Comparison of ENCODE assay signal across 3 fruit fly cellular contexts in the genomic region with DNA sequence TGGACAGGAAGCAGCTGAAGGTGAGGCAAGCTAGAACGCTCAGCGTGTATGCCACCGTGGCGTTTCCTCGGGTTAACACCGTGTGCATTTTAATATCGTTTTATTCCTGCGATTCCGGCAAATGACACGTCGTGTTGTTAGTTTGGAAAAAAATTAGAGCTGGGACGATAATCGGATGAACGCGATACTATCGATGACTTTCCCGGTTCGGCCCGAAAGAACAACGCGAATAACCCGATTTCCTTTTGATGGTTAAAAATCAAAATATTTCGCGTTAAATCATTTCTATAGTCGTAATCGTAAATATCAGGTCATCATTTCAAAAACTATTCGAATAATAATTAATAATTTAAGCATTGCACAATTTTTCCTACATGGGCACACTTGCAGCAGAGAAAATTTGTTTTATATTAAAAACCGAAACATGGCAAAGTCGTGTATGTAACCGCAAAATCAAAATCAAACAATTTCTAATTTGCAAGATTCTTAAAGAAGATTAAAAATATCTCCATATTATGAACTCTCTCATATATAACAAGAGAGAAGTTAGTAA.
TF ChIP-seq lines count a peak whose summit lies in the region.

A gene (minus strand): TSS at position 166 of the 553 bp plus-strand sequence.

- TF ChIP-seq CTCF in whole organism, embryonic (GFP tag; optimal IDR thresholded peaks at IDR 0.05; lab: Kevin White, UChicago): no peak

TF ChIP-seq in whole organism, embryonic, 481 proteins besides CTCF, POLR2A, EP300 and RAD21 (continues in another document):
- TF ChIP-seq Ets97D (GFP tag; optimal IDR thresholded peaks at IDR 0.05; lab: Kevin White, UChicago) (no peak), sd (tag; optimal IDR thresholded peaks at IDR 0.05; lab: Kevin White, UChicago) (no peak), tna (GFP tag; IDR thresholded peaks at IDR 0.05; lab: Robert Waterston, UW; ENCODE audit: partially characterized antibody) (peak; percentile 87), btn (GFP tag; optimal IDR thresholded peaks at IDR 0.05; lab: Kevin White, UChicago) (no peak), ems (GFP tag; optimal IDR thresholded peaks at IDR 0.05; lab: Kevin White, UChicago) (no peak), pum (GFP tag; optimal IDR thresholded peaks at IDR 0.05; lab: Kevin White, UChicago) (no peak), jigr1 (GFP tag; IDR thresholded peaks at IDR 0.05; lab: Robert Waterston, UW) (no peak), Ravus (GFP tag; IDR thresholded peaks at IDR 0.05; lab: Robert Waterston, UW) (no peak), CG3163 (GFP tag; optimal IDR thresholded peaks at IDR 0.05; lab: Kevin White, UChicago) (no peak), jing (GFP tag; optimal IDR thresholded peaks at IDR 0.05; lab: Kevin White, UChicago) (no peak), trem (tag; optimal IDR thresholded peaks at IDR 0.05; lab: Kevin White, UChicago) (peak; percentile 9), CG11560 (tag; IDR thresholded peaks at IDR 0.05; lab: Robert Waterston, UW) (no peak), zen2 (GFP tag; IDR thresholded peaks at IDR 0.05; lab: Robert Waterston, UW; ENCODE audit: partially characterized antibody) (peak; percentile 92), lilli (GFP tag; optimal IDR thresholded peaks at IDR 0.05; lab: Kevin White, UChicago) (no peak), Adf1 (GFP tag; IDR thresholded peaks at IDR 0.05; lab: Robert Waterston, UW) (no peak), Six4 (GFP tag; optimal IDR thresholded peaks at IDR 0.05; lab: Kevin White, UChicago) (no peak), CG5953 (GFP tag; IDR thresholded peaks at IDR 0.05; lab: Robert Waterston, UW) (no peak), CG4424 (GFP tag; optimal IDR thresholded peaks at IDR 0.05; lab: Kevin White, UChicago) (no peak), sna (GFP tag; IDR thresholded peaks at IDR 0.05; lab: Robert Waterston, UW; ENCODE audit: partially characterized antibody) (peak; percentile 82), corto (GFP tag; optimal IDR thresholded peaks at IDR 0.05; lab: Kevin White, UChicago) (no peak), Ssrp (tag; optimal IDR thresholded peaks at IDR 0.05; lab: Kevin White, UChicago) (no peak), Hand (GFP tag; optimal IDR thresholded peaks at IDR 0.05; lab: Kevin White, UChicago) (no peak), schlank (tag; optimal IDR thresholded peaks at IDR 0.05; lab: Kevin White, UChicago) (no peak), dmrt99B (tag; optimal IDR thresholded peaks at IDR 0.05; lab: Kevin White, UChicago) (no peak), inv (GFP tag; IDR thresholded peaks at IDR 0.05; lab: Robert Waterston, UW; ENCODE audit: partially characterized antibody) (peak; percentile 92), bbx (GFP tag; IDR thresholded peaks at IDR 0.05; lab: Robert Waterston, UW; ENCODE audit: partially characterized antibody) (peak; percentile 97), dati (GFP tag; IDR thresholded peaks at IDR 0.05; lab: Robert Waterston, UW) (no peak), CG6272 (GFP tag; IDR thresholded peaks at IDR 0.05; lab: Robert Waterston, UW) (no peak)

TF ChIP-seq in whole organism, prepupa, 60 proteins besides CTCF, POLR2A, EP300 and RAD21:
- TF ChIP-seq CG1621 (tag; optimal IDR thresholded peaks at IDR 0.05; lab: Kevin White, UChicago): peak; percentile 76
- no peak for TF ChIP-seq Lpt (GFP tag; optimal IDR thresholded peaks at IDR 0.05; lab: Kevin White, UChicago)

TF ChIP-seq in whole organism, wandering third instar larva, 38 proteins besides CTCF, POLR2A, EP300 and RAD21:
- TF ChIP-seq sage (GFP tag; optimal IDR thresholded peaks at IDR 0.05; lab: Kevin White, UChicago) (peak; percentile 27), brk (GFP tag; optimal IDR thresholded peaks at IDR 0.05; lab: Kevin White, UChicago) (no peak), dsf (GFP tag; optimal IDR thresholded peaks at IDR 0.05; lab: Kevin White, UChicago; ENCODE audit: borderline replicate concordance) (peak; percentile 44), CG9705 (GFP tag; optimal IDR thresholded peaks at IDR 0.05; lab: Kevin White, UChicago) (no peak)
